Fruit fly (Drosophila melanogaster): ENCODE data around the gene Cht7.

Gene Cht7

DNA sequence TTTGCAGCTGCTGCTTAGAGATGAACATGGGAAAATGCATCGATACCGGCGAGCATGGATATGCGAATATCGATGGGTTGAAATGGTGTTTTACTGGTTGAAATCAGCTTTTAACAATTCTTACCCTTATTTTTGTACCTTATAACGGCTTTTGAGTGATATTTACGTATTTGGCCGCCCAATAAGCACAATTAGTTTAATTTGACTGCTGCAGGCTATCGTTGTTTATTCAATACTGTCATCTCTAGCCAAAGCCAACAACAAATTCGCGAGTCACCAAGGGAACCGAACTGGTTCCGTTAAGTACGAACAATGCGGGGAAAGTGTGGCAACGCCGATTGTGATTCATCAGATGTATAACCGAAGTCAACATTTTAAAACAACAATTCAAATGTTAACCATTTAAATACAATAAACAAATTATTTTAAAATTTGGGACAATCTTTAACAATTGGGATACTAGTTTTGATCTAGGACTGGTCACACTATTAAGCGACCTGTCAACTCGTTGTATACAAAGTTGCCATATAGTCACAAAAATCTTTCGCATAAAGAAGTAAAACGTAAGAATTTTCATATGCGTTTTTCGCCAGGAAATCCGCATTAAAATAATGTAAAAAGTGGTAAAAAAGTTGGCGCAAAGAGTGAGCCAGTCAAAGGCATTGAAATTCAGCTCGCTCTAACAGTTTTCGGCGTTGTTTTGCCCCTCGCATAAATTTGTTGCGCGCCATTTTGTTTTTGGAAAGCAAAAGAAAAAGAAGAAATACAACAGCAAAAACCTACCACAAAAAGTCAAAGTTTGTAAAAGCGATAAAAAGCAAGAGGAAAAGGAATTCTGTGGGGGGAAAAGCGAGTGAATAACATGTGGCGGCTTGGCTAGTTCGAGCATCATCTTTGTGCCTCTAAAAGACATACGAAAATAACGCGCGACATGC, 41.6 kb upstream of the Cht7 start, which contains the start of the genes Usp5 and BtbVII (continued):
- peak; percentile 71 for TF ChIP-seq CG2116 (GFP tag; optimal IDR thresholded peaks at IDR 0.05)
- TF ChIP-seq YL-1 (GFP tag; optimal IDR thresholded peaks at IDR 0.05) = no peak
- TF ChIP-seq CG6683 (GFP tag; optimal IDR thresholded peaks at IDR 0.05) = peak; percentile 41
- no peak for TF ChIP-seq grn (GFP tag; optimal IDR thresholded peaks at IDR 0.05)
- TF ChIP-seq peb (GFP tag; IDR thresholded peaks at IDR 0.05) = 0 out of 2 replicates have a peak, but pooled peaks have one; percentile 17
- peak; percentile 96 for TF ChIP-seq knrl (GFP tag; IDR thresholded peaks at IDR 0.05; ENCODE audit: partially characterized antibody)
- TF ChIP-seq CrebB (tag; optimal IDR thresholded peaks at IDR 0.05) = peak; percentile 41
- TF ChIP-seq Side (GFP tag; optimal IDR thresholded peaks at IDR 0.05) = peak; percentile 56
- no peak for TF ChIP-seq CG43689 (GFP tag; IDR thresholded peaks at IDR 0.05)
- TF ChIP-seq grau (tag; optimal IDR thresholded peaks at IDR 0.05) = peak; percentile 59
- TF ChIP-seq hbn (GFP tag; IDR thresholded peaks at IDR 0.05; ENCODE audit: partially characterized antibody) = peak; percentile 97
- no peak for TF ChIP-seq CG12236 (GFP tag; optimal IDR thresholded peaks at IDR 0.05)
- no peak for TF ChIP-seq CG11456 (GFP tag; IDR thresholded peaks at IDR 0.05)
- peak; percentile 51 for TF ChIP-seq Ada2b (GFP tag; IDR thresholded peaks at IDR 0.05)
- peak; percentile 38 for TF ChIP-seq CG31365 (tag; optimal IDR thresholded peaks at IDR 0.05)
- no peak for TF ChIP-seq CG6175 (GFP tag; IDR thresholded peaks at IDR 0.05)
- no peak for TF ChIP-seq CG1647 (GFP tag; optimal IDR thresholded peaks at IDR 0.05)
- TF ChIP-seq Hmx (GFP tag; optimal IDR thresholded peaks at IDR 0.05) = no peak
- TF ChIP-seq wdn (GFP tag; IDR thresholded peaks at IDR 0.05) = 0 out of 2 replicates have a peak, but pooled peaks have one; percentile 16
- TF ChIP-seq sd (tag; optimal IDR thresholded peaks at IDR 0.05) = peak; percentile 18
- no peak for TF ChIP-seq nau (GFP tag; optimal IDR thresholded peaks at IDR 0.05)
- peak; percentile 49 for TF ChIP-seq tup (GFP tag; optimal IDR thresholded peaks at IDR 0.05)

- TF ChIP-seq Fer3 (tag; optimal IDR thresholded peaks at IDR 0.05) (peak; percentile 34), Hr51 (GFP tag; optimal IDR thresholded peaks at IDR 0.05) (peak in 1 of 2 experiments; percentile 14), nau (GFP tag; optimal IDR thresholded peaks at IDR 0.05) (no peak), CG31441 (GFP tag; IDR thresholded peaks at IDR 0.05) (0 out of 2 replicates have a peak, but pooled peaks have one; percentile 20), sens (GFP tag) (peak; percentile 56), prd (optimal IDR thresholded peaks at IDR 0.05) (no peak), prd (GFP tag; IDR thresholded peaks at IDR 0.05) (no peak; the same call in 2 of the 3 replicates), NFAT (GFP tag; IDR thresholded peaks at IDR 0.05) (peak; percentile 23; the same call in 1 of the 2 replicates), CG11247 (GFP tag; IDR thresholded peaks at IDR 0.05) (peak; percentile 36; the same call in 1 of the 2 replicates), NfI (GFP tag; optimal IDR thresholded peaks at IDR 0.05) (peak; percentile 4), BEAF-32 (GFP tag; optimal IDR thresholded peaks at IDR 0.05) (peak; percentile 22), CG17829 (tag; optimal IDR thresholded peaks at IDR 0.05) (peak; percentile 44), CG14710 (tag; optimal IDR thresholded peaks at IDR 0.05) (peak; percentile 56), caup (GFP tag; optimal IDR thresholded peaks at IDR 0.05; ENCODE audit: severe bottlenecking) (peak; percentile 42), CG13424 (tag; optimal IDR thresholded peaks at IDR 0.05) (peak; percentile 24), CG13894 (tag; optimal IDR thresholded peaks at IDR 0.05) (peak; percentile 5), CG11085 (GFP tag; IDR thresholded peaks at IDR 0.05) (no peak), CG12104 (GFP tag; optimal IDR thresholded peaks at IDR 0.05) (no peak), Dp (GFP tag; optimal IDR thresholded peaks at IDR 0.05) (peak; percentile 29), twi (tag; optimal IDR thresholded peaks at IDR 0.05) (peak; percentile 73), Nf-YC (tag; optimal IDR thresholded peaks at IDR 0.05) (peak; percentile 41), HLH3B (GFP tag; IDR thresholded peaks at IDR 0.05) (peak; percentile 13; the same call in 1 of the 2 replicates), NC2β (GFP tag; optimal IDR thresholded peaks at IDR 0.05) (no peak), CG3847 (GFP tag; IDR thresholded peaks at IDR 0.05) (0 out of 2 replicates have a peak, but pooled peaks have one; percentile 22), CG10267 (tag; optimal IDR thresholded peaks at IDR 0.05) (peak; percentile 44), grau (tag; optimal IDR thresholded peaks at IDR 0.05) (peak; percentile 44), CG4424 (GFP tag; optimal IDR thresholded peaks at IDR 0.05) (peak; percentile 11)
Observed at dm6 chr3L:3143383-3143962, 36.7 kb upstream of the Cht7 start, which contains the start of the genes CG11537 and Alg2. CG11537 (minus strand) TSS chr3L:3143457. Alg2 (plus strand) TSS chr3L:3143808.

Data from whole organism, embryonic.